Worm (Caenorhabditis elegans): Measurements from ENCODE around the gene srw-85.
A peak's percentile ranks its signal among the peaks of the same experiment; 100 is the strongest.

srw-85 gene

ce11 chrV:19429605-19430004 is 1.3 kb downstream of the srw-85 start (continued):
- TF ChIP-seq sox-4 (tag; optimal IDR thresholded peaks at IDR 0.05) = no peak
- no peak for TF ChIP-seq Y116A8C.19 (tag; optimal IDR thresholded peaks at IDR 0.05; ENCODE audit: borderline replicate concordance)
- peak; percentile 21 for TF ChIP-seq snu-23 (GFP tag; optimal IDR thresholded peaks at IDR 0.05)
- TF ChIP-seq dpl-1 (GFP tag; optimal IDR thresholded peaks at IDR 0.05) = no peak
- no peak for TF ChIP-seq hlh-17 (GFP tag; optimal IDR thresholded peaks at IDR 0.05; ENCODE audit: borderline replicate concordance)
- TF ChIP-seq nhr-71 (tag; optimal IDR thresholded peaks at IDR 0.05) = peak; percentile 36
- TF ChIP-seq grh-1 (GFP tag; IDR thresholded peaks at IDR 0.05) = peak; percentile 45; the same call in 1 of the 2 replicates
- no peak for TF ChIP-seq lin-39 (tag; optimal IDR thresholded peaks at IDR 0.05)
- no peak for TF ChIP-seq elt-2 (tag; optimal IDR thresholded peaks at IDR 0.05)
- TF ChIP-seq unc-86 (tag; optimal IDR thresholded peaks at IDR 0.05) = no peak
- no peak for TF ChIP-seq tbx-2 (tag; optimal IDR thresholded peaks at IDR 0.05)
- TF ChIP-seq jun-1 (tag; optimal IDR thresholded peaks at IDR 0.05) = no peak
- TF ChIP-seq C34B4.2 (tag; optimal IDR thresholded peaks at IDR 0.05) = no peak
- peak; percentile 73 for TF ChIP-seq lin-14 (GFP tag; optimal IDR thresholded peaks at IDR 0.05)
- peak; percentile 19 for TF ChIP-seq zip-4 (GFP tag; optimal IDR thresholded peaks at IDR 0.05)
- TF ChIP-seq mab-9 (GFP tag; IDR thresholded peaks at IDR 0.05) = no peak
- TF ChIP-seq nhr-84 (tag; optimal IDR thresholded peaks at IDR 0.05) = no peak
- no peak for TF ChIP-seq ceh-88 (GFP tag; IDR thresholded peaks at IDR 0.05)
- TF ChIP-seq unc-30 (tag; optimal IDR thresholded peaks at IDR 0.05) = no peak
- no peak for TF ChIP-seq F16B12.6 (tag; optimal IDR thresholded peaks at IDR 0.05)
- no peak for TF ChIP-seq fos-1 (tag; optimal IDR thresholded peaks at IDR 0.05)

ce11 chrV:19428936-19429335 is 2.0 kb downstream of the srw-85 start:
- no peak for TF ChIP-seq lin-35 (GFP tag; optimal IDR thresholded peaks at IDR 0.05)
- TF ChIP-seq nhr-90 (tag; optimal IDR thresholded peaks at IDR 0.05; ENCODE audit: poor library complexity) = peak; percentile 28
- no peak for TF ChIP-seq irx-1 (tag; optimal IDR thresholded peaks at IDR 0.05)
- TF ChIP-seq isw-1 (GFP tag; IDR thresholded peaks at IDR 0.05) = no peak
- TF ChIP-seq nhr-47 (tag; optimal IDR thresholded peaks at IDR 0.05) = peak; percentile 17
- peak; percentile 76 for TF ChIP-seq nhr-85 (tag)
- peak; percentile 57 for TF ChIP-seq blmp-1 (tag; optimal IDR thresholded peaks at IDR 0.05)
- TF ChIP-seq ces-1 (GFP tag; optimal IDR thresholded peaks at IDR 0.05) = no peak
- no peak for TF ChIP-seq vab-15 (tag; optimal IDR thresholded peaks at IDR 0.05)
- TF ChIP-seq sup-37 (GFP tag; optimal IDR thresholded peaks at IDR 0.05) = peak; percentile 17
- TF ChIP-seq snu-23 (GFP tag; optimal IDR thresholded peaks at IDR 0.05) = peak; percentile 56
- no peak for TF ChIP-seq nhr-76 (tag; optimal IDR thresholded peaks at IDR 0.05)
- TF ChIP-seq zip-4 (GFP tag; optimal IDR thresholded peaks at IDR 0.05) = no peak
- TF ChIP-seq lin-14 (GFP tag; optimal IDR thresholded peaks at IDR 0.05) = peak; percentile 73
- TF ChIP-seq mef-2 (tag; optimal IDR thresholded peaks at IDR 0.05) = no peak
- TF ChIP-seq unc-86 (tag; optimal IDR thresholded peaks at IDR 0.05) = no peak
- TF ChIP-seq nhr-71 (tag; optimal IDR thresholded peaks at IDR 0.05) = peak; percentile 54
- peak in 1 of 2 experiments; percentile 18 for TF ChIP-seq lsy-2 (tag; optimal IDR thresholded peaks at IDR 0.05)
- TF ChIP-seq nhr-20 (tag; optimal IDR thresholded peaks at IDR 0.05) = peak; percentile 74

ce11 chrV:19428097-19428496 is 2.8 kb downstream of the srw-85 start:
- no peak for TF ChIP-seq hlh-4 (tag; optimal IDR thresholded peaks at IDR 0.05)
- no peak for TF ChIP-seq lin-13 (GFP tag; optimal IDR thresholded peaks at IDR 0.05)
- peak; percentile 20 for TF ChIP-seq blmp-1 (tag; optimal IDR thresholded peaks at IDR 0.05)
- no peak for TF ChIP-seq pax-3 (tag; optimal IDR thresholded peaks at IDR 0.05)
- TF ChIP-seq nhr-28 (tag; optimal IDR thresholded peaks at IDR 0.05) = no peak
- no peak for TF ChIP-seq F16B12.6 (tag; optimal IDR thresholded peaks at IDR 0.05)
- TF ChIP-seq nhr-71 (tag; optimal IDR thresholded peaks at IDR 0.05) = peak; percentile 24
- TF ChIP-seq mep-1 (tag; optimal IDR thresholded peaks at IDR 0.05) = no peak
- TF ChIP-seq nhr-20 (tag; optimal IDR thresholded peaks at IDR 0.05) = peak; percentile 60
- peak; percentile 12 for TF ChIP-seq nhr-90 (tag; optimal IDR thresholded peaks at IDR 0.05; ENCODE audit: poor library complexity)
- TF ChIP-seq nhr-85 (tag) = peak; percentile 88
- TF ChIP-seq jun-1 (tag; optimal IDR thresholded peaks at IDR 0.05) = no peak
- no peak for TF ChIP-seq hlh-17 (GFP tag; optimal IDR thresholded peaks at IDR 0.05; ENCODE audit: borderline replicate concordance)
- TF ChIP-seq efl-3 (GFP tag; optimal IDR thresholded peaks at IDR 0.05) = no peak
- peak; percentile 55 for TF ChIP-seq snu-23 (GFP tag; optimal IDR thresholded peaks at IDR 0.05)
- no peak for TF ChIP-seq lin-39 (tag; optimal IDR thresholded peaks at IDR 0.05)
- TF ChIP-seq nhr-84 (tag; optimal IDR thresholded peaks at IDR 0.05) = no peak
- TF ChIP-seq C34B4.2 (tag; optimal IDR thresholded peaks at IDR 0.05) = no peak
- TF ChIP-seq lin-14 (GFP tag; optimal IDR thresholded peaks at IDR 0.05) = peak; percentile 61
- TF ChIP-seq fos-1 (tag; optimal IDR thresholded peaks at IDR 0.05) = no peak
- no peak for TF ChIP-seq ztf-4 (tag; optimal IDR thresholded peaks at IDR 0.05)
- no peak for TF ChIP-seq tbx-2 (tag; optimal IDR thresholded peaks at IDR 0.05)
- TF ChIP-seq nhr-237 (tag; optimal IDR thresholded peaks at IDR 0.05) = no peak

Data from whole organism, L1 larva.